Fruit fly (Drosophila melanogaster) whole organism, embryonic: ENCODE measurements around the gene CG7135.

ENCODE experiments used
- Atf-2 ChIP-seq: fragments of 200-800 bp; sonication (Bioruptor generic); optimal IDR thresholded peaks from 2 replicates; lab custom pipeline; 2016; ENCODE audit warnings: missing biosample characterization, missing genetic modification characterization
- Atf3 ChIP-seq: fragments of 200-800 bp; sonication (Bioruptor generic); optimal IDR thresholded peaks from 3 replicates; lab custom pipeline; 2016; ENCODE audit warnings: missing biosample characterization, missing genetic modification characterization
- Awh ChIP-seq: fragments of 200-800 bp; sonication (Bioruptor generic); IDR thresholded peaks from 2 replicates; pipeline ENCODE4, ENCODE4 v1.3.6; 2022; ENCODE audit warnings: missing biosample characterization, missing genetic modification characterization
- Bdp1 ChIP-seq: fragments of 200-800 bp; sonication (Bioruptor generic); optimal IDR thresholded peaks from 3 replicates; lab custom pipeline; 2016; ENCODE audit warnings: missing biosample characterization, missing genetic modification characterization
- CG11093 ChIP-seq: fragments of 200-800 bp; sonication (Bioruptor generic); IDR thresholded peaks from 3 replicates; pipeline ENCODE4 v1.3.6; 2022; ENCODE audit warnings: missing biosample characterization, missing genetic modification characterization
- CG12942 ChIP-seq: fragments of 200-800 bp; sonication (Bioruptor generic); optimal IDR thresholded peaks from 3 replicates; lab custom pipeline; 2016; ENCODE audit warnings: missing biosample characterization, missing genetic modification characterization
- CG13624 ChIP-seq: fragments of 200-800 bp; sonication (Bioruptor generic); optimal IDR thresholded peaks from 2 replicates; lab custom pipeline; 2016; ENCODE audit warnings: missing biosample characterization, missing genetic modification characterization
- CG13775 ChIP-seq: fragments of 200-800 bp; sonication (Bioruptor generic); optimal IDR thresholded peaks from 3 replicates; lab custom pipeline; 2017; ENCODE audit warnings: missing biosample characterization, mild to moderate bottlenecking, missing genetic modification characterization
- CG14014 ChIP-seq: fragments of 200-800 bp; sonication (Bioruptor generic); IDR thresholded peaks from 2 replicates; pipeline ENCODE4 v1.3.6; 2022; ENCODE audit warnings: missing biosample characterization, missing genetic modification characterization
- CG1603 ChIP-seq: fragments of 200-800 bp; sonication (Bioruptor generic); optimal IDR thresholded peaks from 2 replicates; lab custom pipeline; 2019; ENCODE audit warnings: missing biosample characterization, mild to moderate bottlenecking, missing genetic modification characterization, moderate library complexity
- CG16779 ChIP-seq: fragments of 200-800 bp; sonication (Bioruptor generic); IDR thresholded peaks from 2 replicates; pipeline ENCODE4 v1.3.6; 2022; ENCODE audit warnings: missing biosample characterization, missing genetic modification characterization
- CG16863 ChIP-seq: fragments of 200-800 bp; sonication (Bioruptor generic); optimal IDR thresholded peaks from 3 replicates; lab custom pipeline; 2016; ENCODE audit warnings: missing biosample characterization, missing genetic modification characterization
- CG4707 ChIP-seq: fragments of 200-800 bp; sonication (Bioruptor generic); optimal IDR thresholded peaks from 2 replicates; lab custom pipeline; 2018; ENCODE audit warnings: missing biosample characterization, mild to moderate bottlenecking, missing genetic modification characterization, moderate library complexity
- CG8359 ChIP-seq: fragments of 200-800 bp; sonication (Bioruptor generic); optimal IDR thresholded peaks from 2 replicates; lab custom pipeline; 2017; ENCODE audit warnings: missing biosample characterization, mild to moderate bottlenecking, missing genetic modification characterization, borderline replicate concordance
- CG9215 ChIP-seq: fragments of 200-800 bp; sonication (Bioruptor generic); IDR thresholded peaks from 2 replicates; pipeline ENCODE4 v1.3.6; 2022; ENCODE audit warnings: missing biosample characterization, missing genetic modification characterization
- CG9609 ChIP-seq: fragments of 200-800 bp; sonication (Bioruptor generic); optimal IDR thresholded peaks from 3 replicates; lab custom pipeline; 2016; ENCODE audit warnings: missing biosample characterization, missing genetic modification characterization
- Elba2 ChIP-seq: fragments of 200-800 bp; sonication (Bioruptor generic); optimal IDR thresholded peaks from 3 replicates; lab custom pipeline; 2016; ENCODE audit warnings: missing biosample characterization, missing genetic modification characterization
- H15 ChIP-seq: fragments of 200-800 bp; sonication (Bioruptor generic); IDR thresholded peaks from 3 replicates; pipeline ENCODE4 v1.3.6; 2022; ENCODE audit warnings: missing biosample characterization, missing genetic modification characterization
- HLHmδ ChIP-seq: fragments of 200-800 bp; sonication (Bioruptor generic); optimal IDR thresholded peaks from 2 replicates; lab custom pipeline; 2018; ENCODE audit warnings: missing biosample characterization, mild to moderate bottlenecking, missing genetic modification characterization, moderate library complexity
- Hr3 ChIP-seq: fragments of 200-800 bp; sonication (Bioruptor generic); optimal IDR thresholded peaks from 3 replicates; lab custom pipeline; 2016; ENCODE audit warnings: missing biosample characterization, missing genetic modification characterization
- Hsf ChIP-seq: fragments of 200-800 bp; sonication (Bioruptor generic); optimal IDR thresholded peaks from 3 replicates; lab custom pipeline; 2016; ENCODE audit warnings: missing biosample characterization, missing genetic modification characterization
- Lhr ChIP-seq: fragments of 200-800 bp; sonication (Bioruptor generic); optimal IDR thresholded peaks from 3 replicates; lab custom pipeline; 2017; ENCODE audit warnings: mild to moderate bottlenecking, missing biosample characterization, missing genetic modification reagents, missing genetic modification characterization
- Oaz ChIP-seq: fragments of 200-800 bp; sonication (Bioruptor generic); IDR thresholded peaks from 2 replicates; pipeline ENCODE4 v1.3.6; 2022; ENCODE audit warnings: missing biosample characterization, missing genetic modification characterization
- Opbp ChIP-seq: fragments of 200-800 bp; sonication (Bioruptor generic); IDR thresholded peaks from 3 replicates; pipeline ENCODE4 v1.3.6; 2022; ENCODE audit warnings: missing biosample characterization, missing genetic modification characterization; ENCODE audit not compliant: partially characterized antibody
- Rfx ChIP-seq: fragments of 200-800 bp; sonication (Bioruptor generic); IDR thresholded peaks from 2 replicates; pipeline ENCODE4 v1.3.6; 2022; ENCODE audit warnings: missing biosample characterization, missing genetic modification characterization
- Ssrp ChIP-seq: fragments of 200-800 bp; sonication (Bioruptor generic); optimal IDR thresholded peaks from 2 replicates; lab custom pipeline; 2018; ENCODE audit warnings: missing biosample characterization, mild to moderate bottlenecking, missing genetic modification characterization, moderate library complexity
- Stat92E ChIP-seq, 3 experiments: fragments of >200 bp in 2 of 3; fragments of 200-800 bp in 1 of 3; sonication (Bioruptor generic) in 1 of 3; optimal IDR thresholded peaks; 2 replicates each; lab custom pipeline; 2017 to 2019; ENCODE audit warnings: missing biosample characterization in 3 of 3, missing genetic modification characterization in 3 of 3, mild to moderate bottlenecking in 1 of 3, moderate library complexity in 1 of 3
- al ChIP-seq: fragments of 200-800 bp; sonication (Bioruptor generic); IDR thresholded peaks from 2 replicates; pipeline ENCODE4 v1.3.6; 2022; ENCODE audit warnings: missing biosample characterization, missing genetic modification characterization
- amos ChIP-seq: fragments of 200-800 bp; sonication (Bioruptor generic); IDR thresholded peaks from 2 replicates; pipeline ENCODE4 v1.3.6; 2022; ENCODE audit warnings: missing biosample characterization, missing genetic modification characterization; ENCODE audit not compliant: partially characterized antibody
- ash1 ChIP-seq: fragments of 200-800 bp; sonication (Bioruptor generic); optimal IDR thresholded peaks from 2 replicates; lab custom pipeline; 2018; ENCODE audit warnings: missing biosample characterization, mild to moderate bottlenecking, missing genetic modification characterization
- caup ChIP-seq: fragments of 200-800 bp; sonication (Bioruptor generic); optimal IDR thresholded peaks from 3 replicates; lab custom pipeline; 2017; ENCODE audit warnings: missing biosample characterization, mild to moderate bottlenecking, missing genetic modification characterization, moderate library complexity; ENCODE audit not compliant: severe bottlenecking
- cg ChIP-seq: fragments of 200-800 bp; sonication (Bioruptor generic); optimal IDR thresholded peaks from 3 replicates; lab custom pipeline; 2019; ENCODE audit warnings: missing biosample characterization, mild to moderate bottlenecking, missing genetic modification characterization, moderate library complexity
- dati ChIP-seq: fragments of 200-800 bp; sonication (Bioruptor generic); IDR thresholded peaks from 2 replicates; pipeline ENCODE4 v1.3.6; 2022; ENCODE audit warnings: missing biosample characterization, missing genetic modification characterization
- disco-r ChIP-seq: fragments of 200-800 bp; sonication (Bioruptor generic); optimal IDR thresholded peaks from 2 replicates; lab custom pipeline; 2016; ENCODE audit warnings: missing biosample characterization, missing genetic modification characterization
- dmrt11E ChIP-seq: fragments of 200-800 bp; sonication (Bioruptor generic); optimal IDR thresholded peaks from 3 replicates; lab custom pipeline; 2018; ENCODE audit warnings: missing biosample characterization, mild to moderate bottlenecking, missing genetic modification characterization, moderate library complexity
- dysf ChIP-seq: fragments of 200-800 bp; sonication (Bioruptor generic); IDR thresholded peaks from 3 replicates; pipeline ENCODE4 v1.3.6; 2022; ENCODE audit warnings: missing biosample characterization, missing genetic modification characterization
- ems ChIP-seq: fragments of 200-800 bp; sonication (Bioruptor generic); optimal IDR thresholded peaks from 3 replicates; lab custom pipeline; 2016; ENCODE audit warnings: missing biosample characterization, missing genetic modification characterization
- gcm ChIP-seq: fragments of 200-800 bp; sonication (Bioruptor generic); optimal IDR thresholded peaks from 2 replicates; lab custom pipeline; 2019; ENCODE audit warnings: missing biosample characterization, mild to moderate bottlenecking, missing genetic modification characterization, moderate library complexity
- gcm2 ChIP-seq: fragments of 200-800 bp; sonication (Bioruptor generic); optimal IDR thresholded peaks from 2 replicates; lab custom pipeline; 2016; ENCODE audit warnings: missing biosample characterization, missing genetic modification characterization
- grn ChIP-seq: fragments of 200-800 bp; sonication (Bioruptor generic); optimal IDR thresholded peaks from 3 replicates; lab custom pipeline; 2017; ENCODE audit warnings: missing biosample characterization, missing genetic modification characterization
- gro ChIP-seq: fragments of 200-800 bp; sonication (Bioruptor generic); optimal IDR thresholded peaks from 2 replicates; lab custom pipeline; 2016; ENCODE audit warnings: missing biosample characterization, missing genetic modification characterization
- jing ChIP-seq: fragments of 200-800 bp; sonication (Bioruptor generic); optimal IDR thresholded peaks from 2 replicates; lab custom pipeline; 2018; ENCODE audit warnings: missing biosample characterization, mild to moderate bottlenecking, missing genetic modification characterization
- mam ChIP-seq: fragments of 200-800 bp; sonication (Bioruptor generic); optimal IDR thresholded peaks from 3 replicates; lab custom pipeline; 2016; ENCODE audit warnings: missing biosample characterization, missing genetic modification characterization
- prd ChIP-seq, 3 experiments: fragments of >200 bp in 2 of 3; fragments of 200-800 bp in 1 of 3; sonication (Bioruptor generic) in 1 of 3; optimal IDR thresholded peaks in 2 of 3; IDR thresholded peaks in 1 of 3; 2 replicates in 2 of 3; 3 replicates in 1 of 3; pipeline versions ENCODE4 v1.3.6 to Lab custom; 2017 to 2022; ENCODE audit warnings: missing biosample characterization in 1 of 3, missing genetic modification characterization in 1 of 3
- psq ChIP-seq: fragments of 200-800 bp; sonication (Bioruptor generic); optimal IDR thresholded peaks from 2 replicates; lab custom pipeline; 2017; ENCODE audit warnings: missing biosample characterization, missing genetic modification characterization
- repo ChIP-seq: fragments of 200-800 bp; sonication (Bioruptor generic); optimal IDR thresholded peaks from 2 replicates; lab custom pipeline; 2016; ENCODE audit warnings: missing biosample characterization, missing genetic modification characterization
- toy ChIP-seq: fragments of 200-800 bp; sonication (Bioruptor generic); IDR thresholded peaks from 2 replicates; pipeline ENCODE4 v1.3.6; 2022; ENCODE audit warnings: missing biosample characterization, missing genetic modification characterization
- trh ChIP-seq: fragments of 200-800 bp; sonication (Bioruptor generic); optimal IDR thresholded peaks from 2 replicates; lab custom pipeline; 2016; ENCODE audit warnings: missing biosample characterization, missing genetic modification characterization
- ttk ChIP-seq: fragments of 200-800 bp; sonication (Bioruptor generic); IDR thresholded peaks from 2 replicates; pipeline ENCODE4 v2.1.2; 2022; ENCODE audit warnings: missing biosample characterization, missing genetic modification characterization
- z ChIP-seq: fragments of 200-800 bp; sonication (Bioruptor generic); IDR thresholded peaks from 3 replicates; pipeline ENCODE4 v1.3.6; 2022; ENCODE audit warnings: missing biosample characterization, missing genetic modification characterization

The CG7135 gene

DNA sequence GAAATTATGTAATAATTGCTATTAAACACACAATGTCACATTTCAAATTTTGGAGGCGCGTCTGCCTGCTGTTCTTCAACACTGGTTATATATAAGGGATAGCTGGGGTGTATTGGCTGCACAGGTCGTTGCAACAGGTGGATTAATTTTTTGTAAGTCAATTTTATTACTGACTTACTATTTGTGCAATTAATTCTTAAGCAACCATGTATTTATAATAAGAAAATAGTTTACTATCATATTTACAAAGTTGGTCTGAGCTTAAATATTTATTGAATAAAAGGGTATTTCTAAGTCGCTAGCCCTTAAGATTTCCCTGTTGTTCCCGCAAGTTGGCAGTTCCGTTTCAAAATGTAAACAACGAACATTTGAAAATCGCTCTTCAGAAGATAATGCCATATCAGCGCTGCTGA, 10.6 kb upstream of the CG7135 start, which contains the start of gene RhoGAP16F (continued):
- TF ChIP-seq repo (GFP tag; lab: Kevin White, UChicago), result peak; percentile 64
- peak; percentile 47; the same call in 1 of the 2 replicates for TF ChIP-seq toy (GFP tag; lab: Robert Waterston, UW)
- peak; percentile 76 for TF ChIP-seq CG13624 (GFP tag; lab: Kevin White, UChicago)
- TF ChIP-seq Oaz (GFP tag; lab: Robert Waterston, UW), result peak; percentile 71; the same call in 1 of the 2 replicates
- no peak for TF ChIP-seq CG8359 (GFP tag; lab: Kevin White, UChicago)
- TF ChIP-seq Rfx (GFP tag; lab: Robert Waterston, UW), result peak; percentile 85
- TF ChIP-seq trh (GFP tag; lab: Kevin White, UChicago), result peak; percentile 80
- TF ChIP-seq mam, result peak; percentile 88
- no peak for TF ChIP-seq cg (GFP tag; lab: Kevin White, UChicago)
- TF ChIP-seq ash1 (GFP tag; lab: Kevin White, UChicago), result no peak
- peak; percentile 78 for TF ChIP-seq ems
- peak; percentile 88 for TF ChIP-seq Hr3
- TF ChIP-seq H15 (GFP tag; lab: Robert Waterston, UW), result peak; percentile 80
- TF ChIP-seq Stat92E (GFP tag; optimal IDR thresholded peaks at IDR 0.05; lab: Kevin White, UChicago), result peak in 1 of 3 experiments; percentile 62
- TF ChIP-seq HLHmδ (GFP tag; lab: Kevin White, UChicago), result no peak
- TF ChIP-seq CG4707 (GFP tag; lab: Kevin White, UChicago), result peak; percentile 10
- peak; percentile 66 for TF ChIP-seq Bdp1
- TF ChIP-seq CG16863 (GFP tag; lab: Kevin White, UChicago), result peak; percentile 73
- peak; percentile 80 for TF ChIP-seq Atf3
- TF ChIP-seq al (GFP tag; lab: Robert Waterston, UW), result peak; percentile 80
- TF ChIP-seq psq (GFP tag; lab: Kevin White, UChicago), result peak; percentile 64
- no peak for TF ChIP-seq Opbp (GFP tag; lab: Robert Waterston, UW)
- peak; percentile 77 for TF ChIP-seq CG12942 (GFP tag; lab: Kevin White, UChicago)
- 0 out of 2 replicates have a peak, but pooled peaks have one; percentile 24 for TF ChIP-seq CG16779 (GFP tag; lab: Robert Waterston, UW)
- TF ChIP-seq CG14014, result peak; percentile 81
- TF ChIP-seq CG13775, result peak; percentile 77
- TF ChIP-seq Elba2 (GFP tag; lab: Kevin White, UChicago), result peak; percentile 52
- no peak for TF ChIP-seq prd (optimal IDR thresholded peaks at IDR 0.05; lab: Kevin White, UChicago)
- TF ChIP-seq prd (GFP tag; IDR thresholded peaks at IDR 0.05; lab: Robert Waterston, UW), result peak; percentile 93
- peak; percentile 79 for TF ChIP-seq CG9215 (GFP tag; lab: Robert Waterston, UW)
- peak; percentile 88 for TF ChIP-seq dysf (GFP tag; lab: Robert Waterston, UW)
- TF ChIP-seq ttk (GFP tag; lab: Robert Waterston, UW), result peak; percentile 79
- TF ChIP-seq CG1603 (tag; lab: Kevin White, UChicago), result peak; percentile 77
- peak; percentile 33 for TF ChIP-seq Lhr (GFP tag; lab: Kevin White, UChicago)
- peak; percentile 83 for TF ChIP-seq CG11093 (GFP tag; lab: Robert Waterston, UW)
- TF ChIP-seq z (GFP tag; lab: Robert Waterston, UW), result no peak
- TF ChIP-seq grn (GFP tag; lab: Kevin White, UChicago), result peak; percentile 8
- peak; percentile 67 for TF ChIP-seq Awh
- TF ChIP-seq Ssrp, result peak; percentile 82
- peak; percentile 58 for TF ChIP-seq disco-r
- TF ChIP-seq Atf-2 (GFP tag; lab: Kevin White, UChicago), result peak; percentile 75
- TF ChIP-seq amos (GFP tag; lab: Robert Waterston, UW), result no peak
- peak; percentile 60 for TF ChIP-seq CG9609 (GFP tag; lab: Kevin White, UChicago)
- TF ChIP-seq gro (GFP tag; lab: Kevin White, UChicago), result peak; percentile 78
- TF ChIP-seq caup (GFP tag; lab: Kevin White, UChicago), result peak; percentile 76
- TF ChIP-seq gcm2 (GFP tag; lab: Kevin White, UChicago), result no peak
- peak; percentile 90 for TF ChIP-seq Hsf
- no peak for TF ChIP-seq dati (GFP tag; lab: Robert Waterston, UW)
- TF ChIP-seq jing, result peak; percentile 71
- TF ChIP-seq dmrt11E (tag; lab: Kevin White, UChicago), result peak; percentile 84
- peak; percentile 76 for TF ChIP-seq gcm (GFP tag; lab: Kevin White, UChicago)
